Worm (Caenorhabditis elegans): ENCODE data around the gene ptr-8.

ptr-8 gene

ce11 chrII:10872541-10872940 lies 16.5 kb upstream of the ptr-8 start, which contains the start of the genes cyn-4 and copz-1 (continued):
- no peak for TF ChIP-seq unc-39 (tag; optimal IDR thresholded peaks at IDR 0.05)
- TF ChIP-seq zfp-3 (GFP tag; conservative IDR thresholded peaks at IDR 0.05) = no peak
- no peak for TF ChIP-seq ctbp-1 (GFP tag; IDR thresholded peaks at IDR 0.05)
- peak; percentile 0 for TF ChIP-seq ces-1 (GFP tag; optimal IDR thresholded peaks at IDR 0.05)
- no peak for TF ChIP-seq lim-7 (GFP tag; IDR thresholded peaks at IDR 0.05)
- no peak for TF ChIP-seq F44E2.7 (GFP tag; IDR thresholded peaks at IDR 0.05)
- no peak for TF ChIP-seq lin-15B (tag; optimal IDR thresholded peaks at IDR 0.05)
- no peak for TF ChIP-seq sdz-12 (GFP tag; optimal IDR thresholded peaks at IDR 0.05)
- TF ChIP-seq mxl-3 (GFP tag; optimal IDR thresholded peaks at IDR 0.05) = no peak
- TF ChIP-seq ceh-28 (tag; optimal IDR thresholded peaks at IDR 0.05) = no peak
- no peak for TF ChIP-seq F10B5.3 (tag; optimal IDR thresholded peaks at IDR 0.05)
- TF ChIP-seq mes-2 (tag; optimal IDR thresholded peaks at IDR 0.05; ENCODE audit: poor library complexity, severe bottlenecking) = peak; percentile 98
- no peak for TF ChIP-seq mdt-29 (GFP tag; IDR thresholded peaks at IDR 0.05)

- TF ChIP-seq mxl-3 (GFP tag; optimal IDR thresholded peaks at IDR 0.05) = no peak
- TF ChIP-seq hif-1 (tag; optimal IDR thresholded peaks at IDR 0.05) = no peak
- TF ChIP-seq nhr-77 (tag; optimal IDR thresholded peaks at IDR 0.05) = no peak
- TF ChIP-seq lin-38 (GFP tag; IDR thresholded peaks at IDR 0.05) = 0 out of 2 replicates have a peak, but pooled peaks have one; percentile 10
Observed at ce11 chrII:10873631-10874030, 15.4 kb upstream of the ptr-8 start, which contains the start of gene orc-2. Gene orc-2 (plus strand): TSS chrII:10873931.

ce11 chrII:10880625-10881024 lies 8.5 kb upstream of the ptr-8 start, which contains the start of gene lurp-1:
Gene lurp-1 (plus strand): TSS chrII:10880925.
- TF ChIP-seq set-16 (GFP tag; IDR thresholded peaks at IDR 0.05) (no peak), pqm-1 (tag; optimal IDR thresholded peaks at IDR 0.05) (peak; percentile 13), lim-7 (GFP tag; IDR thresholded peaks at IDR 0.05) (no peak), unc-62 (GFP tag; optimal IDR thresholded peaks at IDR 0.05 in 1 of 2) (peak in 1 of 2 experiments; percentile 41), unc-62 (tag; optimal IDR thresholded peaks at IDR 0.05) (no peak), dve-1 (tag; optimal IDR thresholded peaks at IDR 0.05; ENCODE audit: insufficient read depth) (no peak), nhr-28 (tag; optimal IDR thresholded peaks at IDR 0.05) (no peak), daf-16 (GFP tag; optimal IDR thresholded peaks at IDR 0.05) (no peak), daf-16 (tag; optimal IDR thresholded peaks at IDR 0.05) (no peak), lin-13 (GFP tag; optimal IDR thresholded peaks at IDR 0.05) (no peak), sdz-12 (GFP tag; optimal IDR thresholded peaks at IDR 0.05) (no peak)

ce11 chrII:10884396-10884795 lies 4.7 kb upstream of the ptr-8 start, which contains the start of gene egg-3:
Gene egg-3 (minus strand): TSS chrII:10884441.
- TF ChIP-seq lin-38 (GFP tag; IDR thresholded peaks at IDR 0.05) (no peak), unc-130 (GFP tag; optimal IDR thresholded peaks at IDR 0.05) (peak; percentile 33)

ce11 chrII:10885250-10885649 lies 3.8 kb upstream of the ptr-8 start:
- TF ChIP-seq attf-4 (tag; optimal IDR thresholded peaks at IDR 0.05) (no peak), aha-1 (tag) (peak; percentile 91)

ce11 chrII:10885868-10886514 lies 3.1 kb upstream of the ptr-8 start, which contains the start of gene F44F4.3:
Gene F44F4.3 (minus strand): TSS chrII:10885918.
- peak; percentile 52 for TF ChIP-seq aha-1 (tag)
- no peak for TF ChIP-seq lin-13 (GFP tag; optimal IDR thresholded peaks at IDR 0.05)
- peak; percentile 14 for TF ChIP-seq hlh-30 (tag; optimal IDR thresholded peaks at IDR 0.05; ENCODE audit: insufficient read depth)
- no peak for TF ChIP-seq mes-2 (tag; optimal IDR thresholded peaks at IDR 0.05; ENCODE audit: poor library complexity, severe bottlenecking)
- TF ChIP-seq nhr-28 (tag; optimal IDR thresholded peaks at IDR 0.05) = peak; percentile 3

Data from whole organism, L4 larva.